Worm (Caenorhabditis elegans): Measurements from ENCODE around the gene fut-4.

fut-4 gene

DNA sequence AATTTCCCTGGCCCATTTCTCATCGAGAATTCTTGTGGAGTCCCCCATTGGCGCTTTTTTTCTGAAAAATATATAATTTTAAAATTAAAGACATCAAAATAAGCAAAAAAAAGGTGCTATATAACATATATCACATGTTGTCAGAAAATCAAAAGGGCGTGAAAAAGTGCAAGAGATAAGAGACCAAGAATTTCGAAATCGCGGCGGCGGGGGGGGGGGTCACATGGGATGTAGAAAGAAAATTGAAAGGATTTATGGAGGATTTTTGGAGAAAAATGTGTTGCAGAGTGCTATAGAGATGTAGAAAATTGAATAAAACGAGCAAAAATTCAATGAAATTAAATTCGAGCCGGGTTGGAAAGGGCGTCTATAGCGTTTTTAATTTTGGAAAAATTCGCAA lies 8.8 kb upstream of the fut-4 start, which contains the start of gene K12H6.6 (continued):
- TF ChIP-seq ceh-63 (GFP tag; optimal IDR thresholded peaks at IDR 0.05) (no peak), sox-4 (tag; optimal IDR thresholded peaks at IDR 0.05) (no peak), mdl-1 (tag; optimal IDR thresholded peaks at IDR 0.05) (no peak), irx-1 (tag; optimal IDR thresholded peaks at IDR 0.05) (no peak), efl-1 (optimal IDR thresholded peaks at IDR 0.05) (no peak), efl-1 (GFP tag; optimal IDR thresholded peaks at IDR 0.05 in 1 of 2) (no peak), C04F5.9 (tag; optimal IDR thresholded peaks at IDR 0.05) (no peak), ets-5 (GFP tag; IDR thresholded peaks at IDR 0.05) (no peak), elt-3 (tag; optimal IDR thresholded peaks at IDR 0.05) (no peak), lin-39 (tag; optimal IDR thresholded peaks at IDR 0.05) (no peak), ztf-4 (tag; optimal IDR thresholded peaks at IDR 0.05) (no peak), hlh-4 (tag; optimal IDR thresholded peaks at IDR 0.05) (no peak), unc-98 (GFP tag; IDR thresholded peaks at IDR 0.05) (no peak), fkh-4 (tag; optimal IDR thresholded peaks at IDR 0.05; ENCODE audit: borderline replicate concordance) (no peak), nhr-71 (tag; optimal IDR thresholded peaks at IDR 0.05) (peak; percentile 39), skn-1 (tag; optimal IDR thresholded peaks at IDR 0.05) (peak; percentile 43), ztf-11 (tag; optimal IDR thresholded peaks at IDR 0.05) (no peak), ceh-82 (tag; optimal IDR thresholded peaks at IDR 0.05) (no peak), elt-2 (tag; optimal IDR thresholded peaks at IDR 0.05) (no peak), unc-62 (GFP tag; optimal IDR thresholded peaks at IDR 0.05) (no peak), Y116A8C.19 (tag; optimal IDR thresholded peaks at IDR 0.05; ENCODE audit: borderline replicate concordance) (no peak), fkh-8 (tag; optimal IDR thresholded peaks at IDR 0.05) (peak; percentile 30), efl-3 (GFP tag; optimal IDR thresholded peaks at IDR 0.05) (no peak), isw-1 (GFP tag; IDR thresholded peaks at IDR 0.05) (no peak), nhr-237 (tag; optimal IDR thresholded peaks at IDR 0.05) (no peak), lir-3 (tag; optimal IDR thresholded peaks at IDR 0.05; ENCODE audit: poor library complexity) (no peak), mef-2 (tag; optimal IDR thresholded peaks at IDR 0.05) (no peak), ceh-90 (tag; optimal IDR thresholded peaks at IDR 0.05) (no peak), ceh-88 (GFP tag; IDR thresholded peaks at IDR 0.05) (no peak)

DNA sequence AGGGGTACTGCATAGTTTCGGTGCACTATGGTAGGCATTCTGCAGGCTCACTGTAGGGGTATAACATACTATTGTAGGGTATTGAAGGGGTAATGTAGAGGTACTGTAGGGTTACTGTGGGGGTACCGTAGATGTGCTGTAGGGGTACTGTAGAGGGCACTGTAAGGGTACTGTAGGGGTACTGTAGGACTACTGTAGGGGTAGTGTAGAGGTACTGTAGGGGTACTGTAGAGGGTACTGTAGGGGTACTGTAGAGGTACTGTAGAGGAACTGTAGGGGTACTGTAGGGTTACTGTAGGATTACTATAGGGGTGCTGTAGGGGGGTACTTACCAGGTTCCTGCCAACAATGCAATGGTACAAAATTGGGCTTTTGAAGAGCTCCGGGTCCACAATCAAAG lies 7.8 kb upstream of the fut-4 start:
- TF ChIP-seq nhr-85 (tag) = peak; percentile 42
- TF ChIP-seq efl-1 (optimal IDR thresholded peaks at IDR 0.05) = no peak
- peak in 1 of 2 experiments; percentile 75 for TF ChIP-seq efl-1 (GFP tag; optimal IDR thresholded peaks at IDR 0.05 in 1 of 2)
- TF ChIP-seq zag-1 (tag; optimal IDR thresholded peaks at IDR 0.05) = no peak

DNA sequence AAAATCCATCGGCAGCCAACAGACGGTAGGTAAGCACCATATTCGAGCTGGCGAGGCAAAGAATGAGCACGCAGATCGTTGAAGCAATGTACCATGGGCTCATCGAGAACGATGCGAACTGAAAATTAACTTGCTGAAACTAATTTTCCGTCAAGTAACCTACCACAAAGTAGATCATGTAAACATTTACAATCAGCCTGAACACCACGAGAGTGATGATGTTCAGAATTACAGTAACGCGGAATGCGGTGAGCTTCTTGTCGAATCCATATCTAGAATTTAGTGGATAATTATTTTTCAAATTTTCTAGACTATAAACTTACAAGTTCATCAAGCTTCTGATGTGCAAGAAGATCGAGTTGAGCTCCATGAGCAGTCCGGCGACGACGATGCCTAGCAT lies 7.1 kb upstream of the fut-4 start:
- TF ChIP-seq fkh-10 (GFP tag; optimal IDR thresholded peaks at IDR 0.05) = no peak
- TF ChIP-seq pqm-1 (tag; optimal IDR thresholded peaks at IDR 0.05) = no peak
- TF ChIP-seq tbx-2 (tag; optimal IDR thresholded peaks at IDR 0.05) = no peak
- no peak for TF ChIP-seq isw-1 (GFP tag; IDR thresholded peaks at IDR 0.05)
- no peak for TF ChIP-seq mdl-1 (tag; optimal IDR thresholded peaks at IDR 0.05)
- TF ChIP-seq egl-27 (tag; optimal IDR thresholded peaks at IDR 0.05) = no peak
- TF ChIP-seq aha-1 (tag; optimal IDR thresholded peaks at IDR 0.05) = no peak
- no peak for TF ChIP-seq nhr-11 (tag; optimal IDR thresholded peaks at IDR 0.05)
- TF ChIP-seq efl-3 (GFP tag; optimal IDR thresholded peaks at IDR 0.05) = no peak
- TF ChIP-seq unc-86 (tag; optimal IDR thresholded peaks at IDR 0.05) = no peak
- TF ChIP-seq ces-1 (GFP tag; optimal IDR thresholded peaks at IDR 0.05) = no peak
- TF ChIP-seq blmp-1 (tag; optimal IDR thresholded peaks at IDR 0.05) = no peak
- TF ChIP-seq efl-1 (optimal IDR thresholded peaks at IDR 0.05) = no peak
- TF ChIP-seq efl-1 (GFP tag; optimal IDR thresholded peaks at IDR 0.05 in 1 of 2) = no peak
- no peak for TF ChIP-seq C04F5.9 (tag; optimal IDR thresholded peaks at IDR 0.05)
- TF ChIP-seq ama-1 (optimal IDR thresholded peaks at IDR 0.05) = no peak
- TF ChIP-seq Y116A8C.19 (tag; optimal IDR thresholded peaks at IDR 0.05; ENCODE audit: borderline replicate concordance) = no peak
- TF ChIP-seq alr-1 (tag; optimal IDR thresholded peaks at IDR 0.05; ENCODE audit: borderline replicate concordance) = no peak
